Fruit fly (Drosophila melanogaster): Measurements from ENCODE around the gene CG10996.

Gene CG10996

dm6 chrX:13756776-13757312 lies 40.6 kb downstream of the CG10996 start, which contains the start of the genes CG32625 and Rtc1 (continued):
- no peak for TF ChIP-seq fd85E (GFP tag; optimal IDR thresholded peaks at IDR 0.05)
- no peak for TF ChIP-seq CG9139 (GFP tag; optimal IDR thresholded peaks at IDR 0.05)
- no peak for TF ChIP-seq Hr38 (GFP tag; optimal IDR thresholded peaks at IDR 0.05)
- no peak for TF ChIP-seq Sox15 (GFP tag; optimal IDR thresholded peaks at IDR 0.05)
- TF ChIP-seq Hr39 (GFP tag; optimal IDR thresholded peaks at IDR 0.05) = no peak
- TF ChIP-seq net (GFP tag; optimal IDR thresholded peaks at IDR 0.05) = no peak
- no peak for TF ChIP-seq CG8632 (GFP tag; optimal IDR thresholded peaks at IDR 0.05)
- TF ChIP-seq CG8119 (GFP tag; IDR thresholded peaks at IDR 0.05) = 0 out of 3 replicates have a peak, but pooled peaks have one; percentile 21
- peak; percentile 43; the same call in 1 of the 3 replicates for TF ChIP-seq eg (GFP tag; IDR thresholded peaks at IDR 0.05)
- peak; percentile 34 for TF ChIP-seq achi (GFP tag; optimal IDR thresholded peaks at IDR 0.05)
- peak; percentile 35 for TF ChIP-seq CG10631 (GFP tag; optimal IDR thresholded peaks at IDR 0.05)
- TF ChIP-seq CG34406 (GFP tag; optimal IDR thresholded peaks at IDR 0.05) = no peak
- TF ChIP-seq CG6276 (GFP tag; optimal IDR thresholded peaks at IDR 0.05) = no peak
- TF ChIP-seq pdm3 (GFP tag; optimal IDR thresholded peaks at IDR 0.05) = peak; percentile 28

- peak; percentile 61 for TF ChIP-seq CG16779 (tag; optimal IDR thresholded peaks at IDR 0.05)
- TF ChIP-seq CG34406 (GFP tag; optimal IDR thresholded peaks at IDR 0.05) = peak; percentile 7
- TF ChIP-seq Eip78C (GFP tag) = peak; percentile 36
- TF ChIP-seq Eip93F (GFP tag; optimal IDR thresholded peaks at IDR 0.05) = no peak
- no peak for TF ChIP-seq Hr38 (GFP tag; optimal IDR thresholded peaks at IDR 0.05)
- TF ChIP-seq pdm3 (GFP tag; optimal IDR thresholded peaks at IDR 0.05) = peak; percentile 52
- TF ChIP-seq CG1621 (tag; optimal IDR thresholded peaks at IDR 0.05) = peak; percentile 77
- TF ChIP-seq ss (GFP tag; optimal IDR thresholded peaks at IDR 0.05) = peak; percentile 85
- no peak for TF ChIP-seq CG6792 (GFP tag; optimal IDR thresholded peaks at IDR 0.05)
- peak; percentile 29 for TF ChIP-seq Sox102F (GFP tag; optimal IDR thresholded peaks at IDR 0.05)
- TF ChIP-seq CG15336 (GFP tag; IDR thresholded peaks at IDR 0.05) = peak; percentile 36; the same call in 1 of the 2 replicates
- TF ChIP-seq CG6808 (GFP tag; optimal IDR thresholded peaks at IDR 0.05) = peak; percentile 54
- TF ChIP-seq CG6276 (GFP tag; optimal IDR thresholded peaks at IDR 0.05) = peak; percentile 16
- TF ChIP-seq spab (GFP tag; optimal IDR thresholded peaks at IDR 0.05) = peak; percentile 7
- TF ChIP-seq svp (GFP tag) = no peak
- TF ChIP-seq OdsH (GFP tag; optimal IDR thresholded peaks at IDR 0.05) = no peak
- TF ChIP-seq CG10669 (GFP tag; optimal IDR thresholded peaks at IDR 0.05) = peak; percentile 64
- peak; percentile 18 for TF ChIP-seq net (GFP tag; optimal IDR thresholded peaks at IDR 0.05)
- TF ChIP-seq salr (GFP tag; optimal IDR thresholded peaks at IDR 0.05) = peak in 1 of 2 experiments; percentile 44
- peak; percentile 14 for TF ChIP-seq CG6854 (GFP tag; optimal IDR thresholded peaks at IDR 0.05)
- TF ChIP-seq Smox (GFP tag; optimal IDR thresholded peaks at IDR 0.05) = no peak
- TF ChIP-seq CG7368 (GFP tag; optimal IDR thresholded peaks at IDR 0.05) = peak; percentile 31
- no peak for TF ChIP-seq CG11902 (GFP tag; optimal IDR thresholded peaks at IDR 0.05)
- peak; percentile 50 for TF ChIP-seq Sox14 (GFP tag; optimal IDR thresholded peaks at IDR 0.05)
- peak; percentile 12 for TF ChIP-seq cyc (GFP tag; optimal IDR thresholded peaks at IDR 0.05)
- no peak for TF ChIP-seq Gug (GFP tag; IDR thresholded peaks at IDR 0.05)
- TF ChIP-seq eg (GFP tag; IDR thresholded peaks at IDR 0.05) = peak; percentile 75
- TF ChIP-seq fd85E (GFP tag; optimal IDR thresholded peaks at IDR 0.05) = no peak
- TF ChIP-seq esn (GFP tag; optimal IDR thresholded peaks at IDR 0.05) = peak; percentile 5
- peak; percentile 51 for TF ChIP-seq Eip75B (GFP tag; optimal IDR thresholded peaks at IDR 0.05)
- TF ChIP-seq lz (GFP tag; optimal IDR thresholded peaks at IDR 0.05) = peak; percentile 22
- TF ChIP-seq dsx (GFP tag; optimal IDR thresholded peaks at IDR 0.05; ENCODE audit: poor library complexity, severe bottlenecking) = peak; percentile 76
- TF ChIP-seq CG6163 (GFP tag; IDR thresholded peaks at IDR 0.05) = peak; percentile 67
- TF ChIP-seq fkh (GFP tag; optimal IDR thresholded peaks at IDR 0.05) = peak; percentile 15
- peak; percentile 22 for TF ChIP-seq topi (GFP tag; optimal IDR thresholded peaks at IDR 0.05)
- peak; percentile 66 for TF ChIP-seq Blimp-1 (GFP tag; optimal IDR thresholded peaks at IDR 0.05)
- TF ChIP-seq CG3032 (tag; optimal IDR thresholded peaks at IDR 0.05) = peak; percentile 52
- TF ChIP-seq CG8319 (GFP tag; optimal IDR thresholded peaks at IDR 0.05) = no peak
- no peak for TF ChIP-seq CG3919 (GFP tag; optimal IDR thresholded peaks at IDR 0.05)
- TF ChIP-seq CG32006 (GFP tag; optimal IDR thresholded peaks at IDR 0.05) = peak; percentile 32
- peak; percentile 71 for TF ChIP-seq Ets96B (tag; optimal IDR thresholded peaks at IDR 0.05)
- TF ChIP-seq Ets21C (GFP tag; optimal IDR thresholded peaks at IDR 0.05) = no peak
Observed at dm6 chrX:13755152-13755557, 42.3 kb downstream of the CG10996 start, which contains the start of gene Pdcd4. Gene Pdcd4, minus strand, starts transcription at chrX:13755406.
